Fruit fly (Drosophila melanogaster) S2 (cell line): Measurements from ENCODE around the gene CG14440.

Experiments
- CG8478 ChIP-seq: fragments of >200 bp; optimal IDR thresholded peaks from 2 replicates; lab custom pipeline; 2018
- CTCF ChIP-seq, 2 experiments: fragments of >200 bp; optimal IDR thresholded peaks; 2 replicates each; lab custom pipeline; 2018

DNA sequence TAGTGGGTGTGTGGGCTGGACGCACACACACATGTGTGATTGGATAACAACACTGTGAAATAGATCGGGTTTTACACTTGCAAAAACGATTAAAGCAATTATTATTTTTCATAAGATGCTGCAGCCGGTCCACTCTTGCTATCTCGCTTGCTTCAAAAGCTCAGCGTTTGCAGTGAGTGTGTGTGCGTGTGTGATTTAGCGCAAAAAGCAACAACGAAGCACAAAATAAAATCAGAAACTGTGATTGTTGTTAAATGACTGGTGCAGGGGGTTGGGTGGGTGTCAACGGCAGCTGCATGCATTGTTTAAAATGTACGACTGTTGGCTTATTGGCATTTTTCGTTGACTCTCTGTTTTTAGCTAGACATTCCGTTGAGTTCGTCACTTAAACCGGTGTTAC, 36.5 kb downstream of the CG14440 start:
- TF ChIP-seq CG8478 (lab: Kevin White, UChicago) (no peak), CTCF (optimal IDR thresholded peaks at IDR 0.05; lab: Kevin White, UChicago) (no peak)
